Fruit fly (Drosophila melanogaster): Measurements from ENCODE around the gene Chd1.

Gene Chd1

dm6 chr2L:2955659-2956058 lies 31.9 kb downstream of the Chd1 start:
- no peak for TF ChIP-seq CG17801 (GFP tag; optimal IDR thresholded peaks at IDR 0.05; ENCODE audit: partially characterized antibody)

- no peak for TF ChIP-seq CG17801 (GFP tag; optimal IDR thresholded peaks at IDR 0.05; ENCODE audit: partially characterized antibody)
These were observed 33.1 kb downstream of the Chd1 start, which contains the start of gene Rbp9 for dm6 chr2L:2954472-2954871. TSS of gene Rbp9 (plus strand) at chr2L:2954762.

dm6 chr2L:2945438-2946220 lies 41.9 kb downstream of the Chd1 start:
- no peak for TF ChIP-seq CG17801 (GFP tag; optimal IDR thresholded peaks at IDR 0.05; ENCODE audit: partially characterized antibody)

- TF ChIP-seq CG17801 (GFP tag; optimal IDR thresholded peaks at IDR 0.05; ENCODE audit: partially characterized antibody): no peak
These were observed 43.0 kb downstream of the Chd1 start for dm6 chr2L:2944509-2944908.

dm6 chr2L:2942639-2943038 lies 44.9 kb downstream of the Chd1 start:
- no peak for TF ChIP-seq CG17801 (GFP tag; optimal IDR thresholded peaks at IDR 0.05; ENCODE audit: partially characterized antibody)

- TF ChIP-seq CG17801 (GFP tag; optimal IDR thresholded peaks at IDR 0.05; ENCODE audit: partially characterized antibody): no peak
These were observed 46.2 kb downstream of the Chd1 start for dm6 chr2L:2941353-2941752.

dm6 chr2L:2939698-2940097 lies 47.8 kb downstream of the Chd1 start:
- TF ChIP-seq CG17801 (GFP tag; optimal IDR thresholded peaks at IDR 0.05; ENCODE audit: partially characterized antibody): no peak

- no peak for TF ChIP-seq CG17801 (GFP tag; optimal IDR thresholded peaks at IDR 0.05; ENCODE audit: partially characterized antibody)
These were observed 51.8 kb downstream of the Chd1 start for dm6 chr2L:2935704-2936103.

dm6 chr2L:2931555-2932131 lies 55.9 kb downstream of the Chd1 start:
- no peak for TF ChIP-seq CG17801 (GFP tag; optimal IDR thresholded peaks at IDR 0.05; ENCODE audit: partially characterized antibody)

- no peak for TF ChIP-seq CG17801 (GFP tag; optimal IDR thresholded peaks at IDR 0.05; ENCODE audit: partially characterized antibody)
These were observed 56.9 kb downstream of the Chd1 start for dm6 chr2L:2930646-2931045.
